Fruit fly (Drosophila melanogaster) whole organism, adult: ENCODE measurements around the gene mfas.

Experiments used
- CG12768 ChIP-seq: fragments of 200-800 bp; sonication (Bioruptor generic); optimal IDR thresholded peaks from 2 replicates; lab custom pipeline; 2017; ENCODE audit warnings: missing biosample characterization, missing genetic modification characterization, mild to moderate bottlenecking, moderate library complexity, missing genetic modification reagents
- pad ChIP-seq: fragments of 200-800 bp; sonication (Bioruptor generic); optimal IDR thresholded peaks from 3 replicates; lab custom pipeline; 2017; ENCODE audit warnings: missing biosample characterization, missing genetic modification characterization, mild to moderate bottlenecking, moderate library complexity, missing genetic modification reagents

DNA sequence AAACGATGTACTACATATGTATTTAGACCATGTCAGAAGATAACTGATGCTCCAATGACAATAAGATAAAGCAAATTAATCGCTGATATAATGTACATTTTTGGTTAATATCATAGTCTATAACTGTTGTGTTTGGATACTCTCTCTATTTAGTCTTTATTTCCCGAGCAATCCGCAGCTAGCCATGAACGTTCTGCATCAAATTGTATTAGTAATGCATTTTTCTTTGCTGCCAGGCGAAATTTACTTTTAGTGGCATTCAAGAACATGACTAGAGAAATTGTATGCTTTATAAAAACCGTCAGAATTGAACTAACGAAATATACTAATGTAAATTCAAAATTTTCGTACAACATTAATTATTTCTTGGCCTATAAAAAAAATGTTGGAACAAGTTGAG, 21.7 kb downstream of the mfas start, which contains the start of gene GC2:
- TF ChIP-seq pad (no peak), CG12768 (GFP tag; lab: Kevin White, UChicago) (no peak)
